Worm (Caenorhabditis elegans): Measurements from ENCODE around the gene R07C3.13.

DNA sequence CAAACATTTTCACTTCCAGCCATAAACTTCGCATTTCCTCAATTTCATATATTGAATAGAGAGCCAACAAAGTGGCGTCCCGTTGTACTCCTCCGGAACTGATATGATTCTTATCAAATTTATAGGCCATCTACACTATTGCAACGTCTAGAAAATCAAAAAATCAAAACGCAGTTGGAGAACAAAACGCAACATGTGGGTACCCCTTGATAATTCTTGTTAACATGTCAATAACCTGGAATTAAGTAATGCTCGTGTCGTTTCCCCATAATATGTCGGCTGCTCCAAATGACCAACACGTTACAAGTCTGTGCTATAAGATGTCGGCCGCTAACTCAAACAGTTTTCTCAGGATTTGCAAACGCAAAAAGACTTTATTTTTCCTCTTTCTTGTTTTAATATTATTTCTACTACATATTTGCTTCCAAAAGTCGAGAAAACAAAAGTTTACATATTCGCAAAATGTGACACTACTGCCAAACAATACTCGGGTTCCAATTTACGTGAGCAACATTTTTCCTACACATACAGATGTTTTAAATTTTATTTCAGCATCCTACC lies 46.5 kb downstream of the R07C3.13 start:
- no peak for TF ChIP-seq unc-62 (GFP tag; optimal IDR thresholded peaks at IDR 0.05)
- TF ChIP-seq efl-1 (optimal IDR thresholded peaks at IDR 0.05), result no peak
- no peak for TF ChIP-seq efl-1 (GFP tag; optimal IDR thresholded peaks at IDR 0.05 in 1 of 2)
- no peak for TF ChIP-seq mep-1 (tag; optimal IDR thresholded peaks at IDR 0.05)
- no peak for TF ChIP-seq mdl-1 (tag; optimal IDR thresholded peaks at IDR 0.05)
- TF ChIP-seq ztf-11 (tag; optimal IDR thresholded peaks at IDR 0.05), result no peak

Measured in whole organism, L1 larva.